Worm (Caenorhabditis elegans): ENCODE data around the gene egl-10.

The egl-10 gene

ce11 chrV:12477139-12477538, 14.3 kb upstream of the egl-10 start:
- no peak for TF ChIP-seq hlh-15 (tag; optimal IDR thresholded peaks at IDR 0.05)
- no peak for TF ChIP-seq pag-3 (tag; optimal IDR thresholded peaks at IDR 0.05; ENCODE audit: borderline replicate concordance)
- TF ChIP-seq pha-4 (tag; optimal IDR thresholded peaks at IDR 0.05) = no peak
- TF ChIP-seq ztf-16 (tag; optimal IDR thresholded peaks at IDR 0.05) = no peak
- no peak for TF ChIP-seq ahr-1 (tag; optimal IDR thresholded peaks at IDR 0.05)
- TF ChIP-seq C08G9.2 (tag; optimal IDR thresholded peaks at IDR 0.05) = no peak
- TF ChIP-seq ceh-24 (tag; optimal IDR thresholded peaks at IDR 0.05) = no peak
- peak; percentile 33 for TF ChIP-seq unc-55 (GFP tag; optimal IDR thresholded peaks at IDR 0.05)
- no peak for TF ChIP-seq ceh-22 (tag; optimal IDR thresholded peaks at IDR 0.05)
- TF ChIP-seq fkh-10 (GFP tag; optimal IDR thresholded peaks at IDR 0.05) = no peak
- TF ChIP-seq unc-86 (tag; optimal IDR thresholded peaks at IDR 0.05) = no peak
- TF ChIP-seq tbx-7 (tag; optimal IDR thresholded peaks at IDR 0.05) = no peak
- TF ChIP-seq T23F11.4 (GFP tag; optimal IDR thresholded peaks at IDR 0.05) = no peak
- no peak for TF ChIP-seq sox-4 (tag; optimal IDR thresholded peaks at IDR 0.05)
- peak; percentile 69 for TF ChIP-seq ceh-18 (tag; optimal IDR thresholded peaks at IDR 0.05)

DNA sequence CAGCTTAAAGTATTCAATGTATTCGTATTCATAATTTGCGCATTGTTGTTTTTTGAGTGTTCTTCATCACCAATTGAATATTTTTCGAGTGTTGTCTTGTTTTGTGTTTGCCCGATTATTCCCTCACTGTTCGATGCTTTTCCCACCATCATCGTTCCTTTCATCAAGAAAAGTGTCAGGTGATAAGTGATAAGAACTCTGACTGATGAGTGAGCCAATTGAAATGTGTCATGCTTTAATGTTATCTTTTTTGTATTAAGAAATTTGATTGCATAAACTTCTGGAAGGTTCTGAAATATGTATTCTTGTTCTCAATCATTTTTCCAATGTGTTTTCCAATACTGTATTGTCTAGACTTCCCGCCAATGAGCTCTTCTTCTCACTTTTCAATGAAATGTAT, 12.6 kb upstream of the egl-10 start:
- TF ChIP-seq eyg-1 (tag; optimal IDR thresholded peaks at IDR 0.05) (no peak), unc-3 (GFP tag; conservative IDR thresholded peaks at IDR 0.05) (no peak), unc-3 (tag; optimal IDR thresholded peaks at IDR 0.05) (no peak), nhr-232 (tag; optimal IDR thresholded peaks at IDR 0.05) (no peak), elt-4 (tag; optimal IDR thresholded peaks at IDR 0.05) (no peak), C08G9.2 (tag; optimal IDR thresholded peaks at IDR 0.05) (no peak), fax-1 (tag; optimal IDR thresholded peaks at IDR 0.05) (no peak), ceh-2 (tag; optimal IDR thresholded peaks at IDR 0.05) (no peak), pha-2 (tag; optimal IDR thresholded peaks at IDR 0.05) (no peak), ceh-34 (tag; optimal IDR thresholded peaks at IDR 0.05) (no peak), hlh-8 (tag; optimal IDR thresholded peaks at IDR 0.05) (no peak), pat-9 (tag; optimal IDR thresholded peaks at IDR 0.05) (no peak), hlh-15 (tag; optimal IDR thresholded peaks at IDR 0.05) (no peak), hlh-13 (GFP tag; optimal IDR thresholded peaks at IDR 0.05) (no peak)

- TF ChIP-seq pqm-1 (tag; optimal IDR thresholded peaks at IDR 0.05) (no peak), elt-4 (tag; optimal IDR thresholded peaks at IDR 0.05) (no peak), ceh-18 (tag; optimal IDR thresholded peaks at IDR 0.05) (no peak), eyg-1 (tag; optimal IDR thresholded peaks at IDR 0.05) (no peak), Y22D7AL.16 (tag; optimal IDR thresholded peaks at IDR 0.05) (no peak), pros-1 (tag; optimal IDR thresholded peaks at IDR 0.05) (no peak)
These were observed 7.5 kb upstream of the egl-10 start for ce11 chrV:12470324-12470723.

DNA sequence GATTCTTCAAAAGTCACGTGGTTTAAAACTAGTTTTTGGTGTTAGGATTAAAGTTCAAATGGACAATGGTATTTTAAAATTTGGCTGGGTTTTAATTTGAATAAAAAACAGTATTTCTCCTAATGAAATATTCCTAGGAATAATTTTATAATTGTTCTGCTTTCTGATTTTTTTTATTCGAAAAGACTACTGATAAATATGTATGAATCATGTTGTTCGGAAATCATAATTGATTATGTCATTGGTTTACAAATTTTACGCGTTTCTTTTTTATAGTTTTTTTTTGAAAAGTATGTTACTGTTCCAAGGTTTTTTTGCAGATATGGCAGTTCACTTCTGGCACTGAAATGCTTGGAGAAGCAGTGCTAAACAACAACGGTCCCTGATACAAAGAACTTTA, 5.6 kb upstream of the egl-10 start, which contains the start of gene F28C1.3:
F28C1.3 (plus strand) TSS at position 301 of the 400 bp plus-strand sequence.
- TF ChIP-seq F13H6.1 (tag; optimal IDR thresholded peaks at IDR 0.05) (no peak), hlh-15 (tag; optimal IDR thresholded peaks at IDR 0.05) (no peak), fax-1 (tag; optimal IDR thresholded peaks at IDR 0.05) (no peak), madf-2 (tag; optimal IDR thresholded peaks at IDR 0.05) (no peak), ceh-22 (tag; optimal IDR thresholded peaks at IDR 0.05) (no peak), nhr-232 (tag; optimal IDR thresholded peaks at IDR 0.05) (no peak), unc-55 (GFP tag; optimal IDR thresholded peaks at IDR 0.05) (no peak), eyg-1 (tag; optimal IDR thresholded peaks at IDR 0.05) (no peak), pha-2 (tag; optimal IDR thresholded peaks at IDR 0.05) (no peak), K09A11.1 (tag; optimal IDR thresholded peaks at IDR 0.05; ENCODE audit: insufficient read depth) (no peak), unc-3 (GFP tag; conservative IDR thresholded peaks at IDR 0.05) (no peak), unc-3 (tag; optimal IDR thresholded peaks at IDR 0.05) (no peak)

- TF ChIP-seq nhr-11 (tag; optimal IDR thresholded peaks at IDR 0.05) = no peak
- peak; percentile 32 for TF ChIP-seq elt-2 (tag; optimal IDR thresholded peaks at IDR 0.05)
These were observed 4.9 kb upstream of the egl-10 start for ce11 chrV:12467755-12468154.
